Worm (Caenorhabditis elegans): Measurements from ENCODE around the gene F21H7.5.

The F21H7.5 gene

ce11 chrV:16269556-16269955 lies 32.2 kb downstream of the F21H7.5 start, which contains the start of the genes fbxa-2 and T13F3.8:
Gene fbxa-2 (minus strand): TSS chrV:16269656.
Gene T13F3.8 (plus strand): TSS chrV:16269800.
- TF ChIP-seq Y55F3AM.14 (GFP tag; optimal IDR thresholded peaks at IDR 0.05) (no peak), ztf-4 (tag; optimal IDR thresholded peaks at IDR 0.05) (no peak), nhr-237 (tag; optimal IDR thresholded peaks at IDR 0.05) (no peak), blmp-1 (tag; optimal IDR thresholded peaks at IDR 0.05; ENCODE audit: insufficient read depth) (no peak)

ce11 chrV:16271121-16271520 lies 33.8 kb downstream of the F21H7.5 start, which contains the start of gene T13F3.6:
Gene T13F3.6 (minus strand): TSS chrV:16271221.
- TF ChIP-seq nhr-6 (tag; optimal IDR thresholded peaks at IDR 0.05), result no peak

- TF ChIP-seq crh-2 (tag; optimal IDR thresholded peaks at IDR 0.05) (no peak), nhr-25 (tag; optimal IDR thresholded peaks at IDR 0.05) (no peak), blmp-1 (tag; optimal IDR thresholded peaks at IDR 0.05; ENCODE audit: insufficient read depth) (no peak), Y55F3AM.14 (GFP tag; optimal IDR thresholded peaks at IDR 0.05) (no peak), mbf-1 (tag; optimal IDR thresholded peaks at IDR 0.05) (no peak), snpc-4 (tag; optimal IDR thresholded peaks at IDR 0.05) (no peak), unc-39 (tag; optimal IDR thresholded peaks at IDR 0.05) (no peak), alr-1 (tag; optimal IDR thresholded peaks at IDR 0.05) (no peak), nhr-129 (tag; optimal IDR thresholded peaks at IDR 0.05) (no peak)
Measured at ce11 chrV:16275347-16275746, 38.0 kb downstream of the F21H7.5 start, which contains the start of gene pacl-1. Gene pacl-1 (minus strand): TSS chrV:16275447.

- TF ChIP-seq gmeb-1 (tag; optimal IDR thresholded peaks at IDR 0.05) (peak; percentile 45), zag-1 (tag; optimal IDR thresholded peaks at IDR 0.05) (no peak), blmp-1 (tag; optimal IDR thresholded peaks at IDR 0.05; ENCODE audit: insufficient read depth) (no peak), sma-9 (GFP tag; optimal IDR thresholded peaks at IDR 0.05) (peak; percentile 76), sma-9 (tag; optimal IDR thresholded peaks at IDR 0.05) (no peak), crh-2 (tag; optimal IDR thresholded peaks at IDR 0.05) (peak; percentile 10), egl-27 (tag; optimal IDR thresholded peaks at IDR 0.05) (no peak), fos-1 (tag; optimal IDR thresholded peaks at IDR 0.05) (peak; percentile 64)
Measured at ce11 chrV:16277918-16278317, 40.6 kb downstream of the F21H7.5 start, which contains the start of gene cyp-37B1. Gene cyp-37B1 (plus strand): TSS chrV:16278116.

ce11 chrV:16282147-16282546 lies 44.8 kb downstream of the F21H7.5 start, which contains the start of gene F28G4.2:
Gene F28G4.2 (minus strand): TSS chrV:16282321.
- peak; percentile 40 for TF ChIP-seq blmp-1 (tag; optimal IDR thresholded peaks at IDR 0.05; ENCODE audit: insufficient read depth)
- TF ChIP-seq elt-1 (tag; optimal IDR thresholded peaks at IDR 0.05), result no peak

- TF ChIP-seq ztf-4 (tag; optimal IDR thresholded peaks at IDR 0.05) (no peak), ceh-82 (tag; optimal IDR thresholded peaks at IDR 0.05) (no peak), mdl-1 (tag; optimal IDR thresholded peaks at IDR 0.05) (no peak), mbf-1 (tag; optimal IDR thresholded peaks at IDR 0.05) (no peak), C34F6.9 (tag; optimal IDR thresholded peaks at IDR 0.05) (no peak)
Measured at ce11 chrV:16285794-16286193, 48.5 kb downstream of the F21H7.5 start, which contains the start of gene F28G4.4. Gene F28G4.4 (minus strand): TSS chrV:16285894.

ce11 chrV:16287619-16288018 lies 50.3 kb downstream of the F21H7.5 start, which contains the start of gene F28G4.3:
Gene F28G4.3 (minus strand): TSS chrV:16287719.
- no peak for TF ChIP-seq lin-11 (tag; optimal IDR thresholded peaks at IDR 0.05)
- no peak for TF ChIP-seq gmeb-1 (tag; optimal IDR thresholded peaks at IDR 0.05)
- TF ChIP-seq sma-3 (GFP tag; optimal IDR thresholded peaks at IDR 0.05), result no peak
- TF ChIP-seq ceh-82 (tag; optimal IDR thresholded peaks at IDR 0.05), result no peak
- no peak for TF ChIP-seq nhr-77 (tag; optimal IDR thresholded peaks at IDR 0.05)
- no peak for TF ChIP-seq lin-39 (tag; optimal IDR thresholded peaks at IDR 0.05)

Measured in whole organism, L2 larva.